Fruit fly (Drosophila melanogaster): ENCODE measurements around the gene yin.

- TF ChIP-seq Dfd (GFP tag; optimal IDR thresholded peaks at IDR 0.05) = no peak
- no peak for TF ChIP-seq pan (optimal IDR thresholded peaks at IDR 0.05)
- TF ChIP-seq GATAd (GFP tag; optimal IDR thresholded peaks at IDR 0.05) = no peak
- TF ChIP-seq tai (GFP tag; optimal IDR thresholded peaks at IDR 0.05) = no peak
- no peak for TF ChIP-seq OdsH (GFP tag; optimal IDR thresholded peaks at IDR 0.05)
- TF ChIP-seq Dif (GFP tag; optimal IDR thresholded peaks at IDR 0.05; ENCODE audit: partially characterized antibody) = no peak
- no peak for TF ChIP-seq CG32264 (GFP tag; optimal IDR thresholded peaks at IDR 0.05)
- TF ChIP-seq Rel (GFP tag; optimal IDR thresholded peaks at IDR 0.05) = no peak
- no peak for TF ChIP-seq Rel (tag; optimal IDR thresholded peaks at IDR 0.05)
- no peak for TF ChIP-seq h (GFP tag; optimal IDR thresholded peaks at IDR 0.05)
- no peak for TF ChIP-seq usp (GFP tag; optimal IDR thresholded peaks at IDR 0.05)
These were observed 25.3 kb downstream of the yin start for dm6 chrX:3846393-3846792.

Measured in whole organism, wandering third instar larva.